Worm (Caenorhabditis elegans) whole organism, L4 larva: Measurements from ENCODE around the gene pqn-67.

Source experiments
- R02D3.7 ChIP-seq: fragments of 150-350 bp; sonication (generic microtip); optimal IDR thresholded peaks from 3 replicates; lab custom pipeline; 2014; ENCODE audit warnings: missing biosample characterization, missing genetic modification characterization
- T26A8.4 ChIP-seq: fragments of 200-800 bp; sonication (Bioruptor generic); IDR thresholded peaks from 2 replicates; pipeline ENCODE4 v1.3.6; 2022; ENCODE audit warnings: missing genetic modification characterization, missing compliant biosample characterization
- ceh-62 ChIP-seq: sonication (generic microtip); optimal IDR thresholded peaks from 2 replicates; lab custom pipeline; 2017; ENCODE audit warnings: missing biosample characterization, missing genetic modification characterization
- ctbp-1 ChIP-seq: fragments of 200-800 bp; sonication (Bioruptor generic); IDR thresholded peaks from 2 replicates; pipeline ENCODE4 v1.3.6; 2022; ENCODE audit warnings: missing genetic modification reagents, missing genetic modification characterization, missing compliant biosample characterization
- hlh-30 ChIP-seq: sonication (generic microtip); optimal IDR thresholded peaks from 2 replicates; lab custom pipeline; 2017; ENCODE audit warnings: antibody characterized with exemption, mild to moderate bottlenecking, missing genetic modification characterization, missing compliant biosample characterization; ENCODE audit not compliant: insufficient read depth
- nhr-10 ChIP-seq: fragments of 150-350 bp; optimal IDR thresholded peaks from 2 replicates; lab custom pipeline; 2014; ENCODE audit warnings: missing biosample characterization, missing genetic modification characterization
- nhr-11 ChIP-seq: fragments of 150-350 bp; optimal IDR thresholded peaks from 2 replicates; lab custom pipeline; 2014; ENCODE audit warnings: missing biosample characterization, missing genetic modification characterization
- nhr-76 ChIP-seq: fragments of 150-350 bp; optimal IDR thresholded peaks from 2 replicates; lab custom pipeline; 2014; ENCODE audit warnings: missing biosample characterization, missing genetic modification characterization
- nhr-77 ChIP-seq: fragments of 150-350 bp; optimal IDR thresholded peaks from 2 replicates; lab custom pipeline; 2014; ENCODE audit warnings: missing biosample characterization, missing genetic modification characterization
- snpc-4 ChIP-seq: fragments of 150-350 bp; optimal IDR thresholded peaks from 2 replicates; lab custom pipeline; 2014; ENCODE audit warnings: missing biosample characterization, missing genetic modification characterization
- unc-39 ChIP-seq: sonication (generic microtip); optimal IDR thresholded peaks from 2 replicates; lab custom pipeline; 2017; ENCODE audit warnings: missing biosample characterization, missing genetic modification characterization
- zag-1 ChIP-seq: fragments of 150-350 bp; optimal IDR thresholded peaks from 2 replicates; lab custom pipeline; 2014; ENCODE audit warnings: missing biosample characterization, missing genetic modification characterization
- zip-2 ChIP-seq: fragments of 150-350 bp; optimal IDR thresholded peaks from 2 replicates; lab custom pipeline; 2014; ENCODE audit warnings: missing biosample characterization, missing genetic modification characterization

- TF ChIP-seq hlh-30, result no peak
- TF ChIP-seq nhr-77, result no peak
- TF ChIP-seq ceh-62 (tag; lab: Kevin White, UChicago), result no peak
- no peak for TF ChIP-seq nhr-11
- no peak for TF ChIP-seq snpc-4
- no peak for TF ChIP-seq zip-2 (tag; lab: Kevin White, UChicago)
- TF ChIP-seq ctbp-1 (GFP tag; lab: Robert Waterston, UW), result no peak
- TF ChIP-seq unc-39, result no peak
- TF ChIP-seq T26A8.4 (GFP tag; lab: Robert Waterston, UW), result no peak
- no peak for TF ChIP-seq nhr-76 (tag; lab: Kevin White, UChicago)
- no peak for TF ChIP-seq R02D3.7
- TF ChIP-seq zag-1, result no peak
- no peak for TF ChIP-seq nhr-10 (tag; lab: Kevin White, UChicago)
Measured at ce11 chrV:12967110-12967509, 42.9 kb downstream of the pqn-67 start, which contains the start of gene R186.3.
